Worm (Caenorhabditis elegans) whole organism, mixed stage, embryonic: Measurements from ENCODE around the gene Y59A8B.24.

Source experiments
- ces-1 ChIP-seq: fragments of 150-350 bp; optimal IDR thresholded peaks from 2 replicates; lab custom pipeline; 2014; ENCODE audit warnings: missing biosample characterization, missing genetic modification reagents, missing genetic modification characterization
- nhr-12 ChIP-seq: fragments of 150-350 bp; optimal IDR thresholded peaks from 2 replicates; lab custom pipeline; 2014; ENCODE audit warnings: missing biosample characterization, missing genetic modification characterization
- nhr-237 ChIP-seq: fragments of 150-350 bp; optimal IDR thresholded peaks from 2 replicates; lab custom pipeline; 2014; ENCODE audit warnings: missing biosample characterization, missing genetic modification characterization
- nhr-76 ChIP-seq: sonication (generic microtip); optimal IDR thresholded peaks from 2 replicates; lab custom pipeline; 2017; ENCODE audit warnings: missing biosample characterization, missing genetic modification characterization
- pha-4 ChIP-seq: fragments of 150-350 bp; optimal IDR thresholded peaks from 2 replicates; lab custom pipeline; 2018; ENCODE audit warnings: missing biosample characterization, missing genetic modification reagents, missing genetic modification characterization
- ztf-11 ChIP-seq: fragments of 150-350 bp; optimal IDR thresholded peaks from 2 replicates; lab custom pipeline; 2014; ENCODE audit warnings: missing biosample characterization, missing genetic modification characterization

DNA sequence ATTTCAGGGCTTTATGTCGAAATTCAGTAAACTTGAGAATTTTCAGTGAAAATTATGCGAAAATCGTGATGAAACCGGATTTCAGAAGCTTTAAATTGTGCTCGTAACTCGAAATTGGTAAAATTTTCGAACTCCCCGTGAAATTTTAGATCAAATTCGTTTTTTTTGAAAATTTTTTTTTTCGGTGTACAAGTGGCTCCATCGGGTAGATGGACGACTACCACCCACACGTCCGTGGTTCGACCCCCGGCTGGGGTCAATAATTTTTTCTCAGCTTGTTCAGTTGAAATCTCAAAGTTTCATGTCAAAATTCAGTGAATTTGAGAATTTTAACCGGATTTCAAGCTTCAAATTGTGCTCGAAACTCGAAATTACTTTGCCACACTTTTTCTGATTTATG lies 15.9 kb upstream of the Y59A8B.24 start:
- TF ChIP-seq nhr-237 (tag; lab: Kevin White, UChicago) (no peak), ces-1 (GFP tag; lab: Kevin White, UChicago) (no peak), pha-4 (tag; lab: Kevin White, UChicago) (no peak), nhr-76 (tag; lab: Kevin White, UChicago) (no peak), nhr-12 (no peak), ztf-11 (no peak)
